Fruit fly (Drosophila melanogaster) whole organism, embryonic: ENCODE data around the gene Kdm5.
A peak's percentile ranks its signal among the peaks of the same experiment; 100 is the strongest.

ENCODE experiments used
- B-H1 ChIP-seq: fragments of 200-800 bp; sonication (Bioruptor generic); IDR thresholded peaks from 3 replicates; pipeline ENCODE4 v1.3.6; 2022; ENCODE audit warnings: missing biosample characterization, missing genetic modification characterization
- CG10267 ChIP-seq: fragments of 200-800 bp; sonication (Bioruptor generic); optimal IDR thresholded peaks from 2 replicates; lab custom pipeline; 2018; ENCODE audit warnings: missing biosample characterization, mild to moderate bottlenecking, missing genetic modification characterization, moderate library complexity
- CG10462 ChIP-seq: fragments of 200-800 bp; sonication (Bioruptor generic); optimal IDR thresholded peaks from 2 replicates; lab custom pipeline; 2016; ENCODE audit warnings: missing biosample characterization, missing genetic modification characterization
- CG11504 ChIP-seq: fragments of 200-800 bp; sonication (Bioruptor generic); optimal IDR thresholded peaks from 3 replicates; lab custom pipeline; 2019; ENCODE audit warnings: missing biosample characterization, mild to moderate bottlenecking, missing genetic modification characterization, moderate library complexity
- CG1233 ChIP-seq: fragments of 200-800 bp; sonication (Bioruptor generic); optimal IDR thresholded peaks from 4 replicates; lab custom pipeline; 2018; ENCODE audit warnings: missing biosample characterization, mild to moderate bottlenecking, missing genetic modification characterization
- CG12659 ChIP-seq: fragments of 200-800 bp; sonication (Bioruptor generic); optimal IDR thresholded peaks from 3 replicates; lab custom pipeline; 2017; ENCODE audit warnings: mild to moderate bottlenecking, missing biosample characterization, missing genetic modification reagents, missing genetic modification characterization
- CG12744 ChIP-seq: fragments of 200-800 bp; sonication (Bioruptor generic); optimal IDR thresholded peaks from 2 replicates; lab custom pipeline; 2016; ENCODE audit warnings: missing biosample characterization, missing genetic modification characterization
- CG12942 ChIP-seq: fragments of 200-800 bp; sonication (Bioruptor generic); optimal IDR thresholded peaks from 3 replicates; lab custom pipeline; 2016; ENCODE audit warnings: missing biosample characterization, missing genetic modification characterization
- CG13287 ChIP-seq: fragments of 200-800 bp; sonication (Bioruptor generic); IDR thresholded peaks from 2 replicates; pipeline ENCODE4 v1.3.6; 2022; ENCODE audit warnings: missing biosample characterization, missing genetic modification characterization; ENCODE audit not compliant: partially characterized antibody
- CG14441 ChIP-seq: fragments of 200-800 bp; sonication (Bioruptor generic); IDR thresholded peaks from 2 replicates; pipeline ENCODE4 v1.3.6; 2022; ENCODE audit warnings: missing biosample characterization, missing genetic modification characterization
- CG14965 ChIP-seq: fragments of 200-800 bp; sonication (Bioruptor generic); optimal IDR thresholded peaks from 2 replicates; lab custom pipeline; 2016; ENCODE audit warnings: missing biosample characterization, missing genetic modification characterization, borderline replicate concordance
- CG15696 ChIP-seq: fragments of 200-800 bp; sonication (Bioruptor generic); optimal IDR thresholded peaks from 2 replicates; lab custom pipeline; 2019; ENCODE audit warnings: missing biosample characterization, mild to moderate bottlenecking, missing genetic modification characterization, moderate library complexity
- CG18011 ChIP-seq: fragments of 200-800 bp; sonication (Bioruptor generic); optimal IDR thresholded peaks from 2 replicates; lab custom pipeline; 2017; ENCODE audit warnings: missing biosample characterization, missing genetic modification characterization, mild to moderate bottlenecking, moderate library complexity, missing genotype
- CG31441 ChIP-seq: fragments of 200-800 bp; sonication (Bioruptor generic); IDR thresholded peaks from 2 replicates; pipeline ENCODE4 v1.3.6; 2022; ENCODE audit warnings: missing biosample characterization, missing genetic modification characterization
- CG34376 ChIP-seq: fragments of 200-800 bp; sonication (Bioruptor generic); optimal IDR thresholded peaks from 2 replicates; lab custom pipeline; 2018; ENCODE audit warnings: missing biosample characterization, mild to moderate bottlenecking, missing genetic modification characterization
- CG6272 ChIP-seq: fragments of 200-800 bp; sonication (Bioruptor generic); IDR thresholded peaks from 2 replicates; pipeline ENCODE4 v1.3.6; 2022; ENCODE audit warnings: missing biosample characterization, missing genetic modification characterization
- CG6689 ChIP-seq: fragments of 200-800 bp; sonication (Bioruptor generic); IDR thresholded peaks from 2 replicates; pipeline ENCODE4 v1.3.6; 2022; ENCODE audit warnings: missing biosample characterization, missing genetic modification characterization
- CG7786 ChIP-seq: fragments of 200-800 bp; sonication (Bioruptor generic); optimal IDR thresholded peaks from 2 replicates; lab custom pipeline; 2016; ENCODE audit warnings: missing biosample characterization, missing genetic modification characterization
- CG7987 ChIP-seq: fragments of 200-800 bp; sonication (Bioruptor generic); optimal IDR thresholded peaks from 2 replicates; lab custom pipeline; 2018; ENCODE audit warnings: missing biosample characterization, mild to moderate bottlenecking, missing genetic modification characterization, moderate library complexity
- CG8089 ChIP-seq: fragments of 200-800 bp; sonication (Bioruptor generic); optimal IDR thresholded peaks from 3 replicates; lab custom pipeline; 2016; ENCODE audit warnings: missing biosample characterization, missing genetic modification characterization
- CG9609 ChIP-seq: fragments of 200-800 bp; sonication (Bioruptor generic); optimal IDR thresholded peaks from 3 replicates; lab custom pipeline; 2016; ENCODE audit warnings: missing biosample characterization, missing genetic modification characterization
- CG9797 ChIP-seq: fragments of 200-800 bp; sonication (Bioruptor generic); optimal IDR thresholded peaks from 3 replicates; lab custom pipeline; 2018; ENCODE audit warnings: missing biosample characterization, mild to moderate bottlenecking, missing genetic modification characterization
- CG9876 ChIP-seq: fragments of 200-800 bp; sonication (Bioruptor generic); optimal IDR thresholded peaks from 2 replicates; lab custom pipeline; 2016; ENCODE audit warnings: missing biosample characterization, missing genetic modification characterization
- Dad ChIP-seq: fragments of 200-800 bp; sonication (Bioruptor generic); optimal IDR thresholded peaks from 3 replicates; lab custom pipeline; 2016; ENCODE audit warnings: missing biosample characterization, missing genetic modification characterization
- Dip3 ChIP-seq: fragments of 200-800 bp; sonication (Bioruptor generic); optimal IDR thresholded peaks from 3 replicates; lab custom pipeline; 2016; ENCODE audit warnings: missing biosample characterization, missing genetic modification characterization
- Fer3 ChIP-seq: fragments of 200-800 bp; sonication (Bioruptor generic); optimal IDR thresholded peaks from 2 replicates; lab custom pipeline; 2018; ENCODE audit warnings: missing biosample characterization, mild to moderate bottlenecking, missing genetic modification characterization, moderate library complexity
- HLH4C ChIP-seq: fragments of 200-800 bp; sonication (Bioruptor generic); IDR thresholded peaks from 3 replicates; pipeline ENCODE4 v1.3.6; 2022; ENCODE audit warnings: missing biosample characterization, missing genetic modification characterization; ENCODE audit not compliant: partially characterized antibody
- HmgD ChIP-seq: fragments of 200-800 bp; sonication (Bioruptor generic); optimal IDR thresholded peaks from 3 replicates; lab custom pipeline; 2016; ENCODE audit warnings: missing biosample characterization, missing genetic modification characterization
- MTF-1 ChIP-seq: fragments of 200-800 bp; sonication (Bioruptor generic); optimal IDR thresholded peaks from 2 replicates; lab custom pipeline; 2018; ENCODE audit warnings: missing biosample characterization, mild to moderate bottlenecking, missing genetic modification characterization, borderline replicate concordance
- Myb ChIP-seq: fragments of 200-800 bp; sonication (Bioruptor generic); optimal IDR thresholded peaks from 2 replicates; lab custom pipeline; 2016; ENCODE audit warnings: missing biosample characterization, missing genetic modification characterization
- Nf-YC ChIP-seq: fragments of 200-800 bp; optimal IDR thresholded peaks from 3 replicates; lab custom pipeline; 2019; ENCODE audit warnings: missing biosample characterization, mild to moderate bottlenecking, missing genetic modification characterization, moderate library complexity
- TFAM ChIP-seq: fragments of 200-800 bp; sonication (Bioruptor generic); optimal IDR thresholded peaks from 2 replicates; lab custom pipeline; 2017; ENCODE audit warnings: missing biosample characterization, missing genetic modification characterization, inconsistent platforms
- YL-1 ChIP-seq: fragments of 200-800 bp; sonication (Bioruptor generic); optimal IDR thresholded peaks from 3 replicates; lab custom pipeline; 2017; ENCODE audit warnings: missing biosample characterization, mild to moderate bottlenecking, missing genetic modification characterization
- abd-A ChIP-seq: fragments of 200-800 bp; sonication (Bioruptor generic); optimal IDR thresholded peaks from 3 replicates; lab custom pipeline; 2019; ENCODE audit warnings: missing biosample characterization, mild to moderate bottlenecking, missing genetic modification characterization, moderate library complexity
- ash1 ChIP-seq: fragments of 200-800 bp; sonication (Bioruptor generic); optimal IDR thresholded peaks from 2 replicates; lab custom pipeline; 2018; ENCODE audit warnings: missing biosample characterization, mild to moderate bottlenecking, missing genetic modification characterization
- br ChIP-seq: fragments of >200 bp; optimal IDR thresholded peaks from 2 replicates; lab custom pipeline; 2017
- da ChIP-seq: fragments of 200-800 bp; sonication (Bioruptor generic); optimal IDR thresholded peaks from 2 replicates; lab custom pipeline; 2016; ENCODE audit warnings: missing biosample characterization, missing genetic modification characterization
- dati ChIP-seq: fragments of 200-800 bp; sonication (Bioruptor generic); IDR thresholded peaks from 2 replicates; pipeline ENCODE4 v1.3.6; 2022; ENCODE audit warnings: missing biosample characterization, missing genetic modification characterization
- kah ChIP-seq: fragments of 200-800 bp; sonication (Bioruptor generic); optimal IDR thresholded peaks from 2 replicates; lab custom pipeline; 2018; ENCODE audit warnings: missing biosample characterization, mild to moderate bottlenecking, missing genetic modification characterization
- lbe ChIP-seq: fragments of 200-800 bp; sonication (Bioruptor generic); optimal IDR thresholded peaks from 2 replicates; lab custom pipeline; 2016; ENCODE audit warnings: missing biosample characterization, mild to moderate bottlenecking, missing genetic modification characterization
- lilli ChIP-seq: fragments of 200-800 bp; sonication (Bioruptor generic); optimal IDR thresholded peaks from 3 replicates; lab custom pipeline; 2016; ENCODE audit warnings: missing biosample characterization, missing genetic modification characterization
- mirr ChIP-seq: fragments of 200-800 bp; sonication (Bioruptor generic); optimal IDR thresholded peaks from 3 replicates; lab custom pipeline; 2018; ENCODE audit warnings: missing biosample characterization, mild to moderate bottlenecking, missing genetic modification characterization
- rib ChIP-seq: fragments of 200-800 bp; sonication (Bioruptor generic); IDR thresholded peaks from 2 replicates; pipeline ENCODE4 v1.3.6; 2022; ENCODE audit warnings: missing biosample characterization, missing genetic modification characterization
- sens-2 ChIP-seq: fragments of 200-800 bp; sonication (Bioruptor generic); IDR thresholded peaks from 2 replicates; pipeline ENCODE4 v1.3.6; 2022; ENCODE audit warnings: missing biosample characterization, missing genetic modification characterization
- tio ChIP-seq: fragments of 200-800 bp; sonication (Bioruptor generic); optimal IDR thresholded peaks from 2 replicates; lab custom pipeline; 2017; ENCODE audit warnings: missing biosample characterization, missing genetic modification characterization, inconsistent platforms
- tup ChIP-seq: fragments of 200-800 bp; sonication (Bioruptor generic); optimal IDR thresholded peaks from 2 replicates; lab custom pipeline; 2016; ENCODE audit warnings: missing biosample characterization, mild to moderate bottlenecking, missing genetic modification characterization, moderate library complexity
- vnd ChIP-seq: fragments of 200-800 bp; sonication (Bioruptor generic); IDR thresholded peaks from 3 replicates; pipeline ENCODE4 v1.3.6; 2022; ENCODE audit warnings: missing biosample characterization, missing genetic modification characterization; ENCODE audit not compliant: partially characterized antibody
- wek ChIP-seq: fragments of 200-800 bp; sonication (Bioruptor generic); optimal IDR thresholded peaks from 3 replicates; lab custom pipeline; 2018; ENCODE audit warnings: missing biosample characterization, mild to moderate bottlenecking, missing genetic modification characterization, moderate library complexity
- zf30C ChIP-seq: fragments of 200-800 bp; sonication (Bioruptor generic); optimal IDR thresholded peaks from 3 replicates; lab custom pipeline; 2018; ENCODE audit warnings: missing biosample characterization, mild to moderate bottlenecking, missing genetic modification characterization
- zfh2 ChIP-seq: fragments of 200-800 bp; sonication (Bioruptor generic); optimal IDR thresholded peaks from 2 replicates; lab custom pipeline; 2016; ENCODE audit warnings: missing biosample characterization, missing genetic modification characterization

Kdm5 gene

dm6 chr2L:5982334-5982987, 16.8 kb downstream of the Kdm5 start (continued):
- TF ChIP-seq CG9797 (GFP tag; lab: Kevin White, UChicago) (no peak), CG14965 (GFP tag; lab: Kevin White, UChicago) (no peak), TFAM (GFP tag; lab: Kevin White, UChicago) (no peak), CG13287 (GFP tag; lab: Robert Waterston, UW) (no peak), B-H1 (GFP tag; lab: Robert Waterston, UW) (no peak), CG9609 (peak; percentile 13), CG7987 (GFP tag; lab: Kevin White, UChicago) (peak; percentile 54), CG15696 (tag; lab: Kevin White, UChicago) (no peak), Dip3 (GFP tag; lab: Kevin White, UChicago) (peak; percentile 69), YL-1 (GFP tag; lab: Kevin White, UChicago) (peak; percentile 88), CG9876 (GFP tag; lab: Kevin White, UChicago) (no peak), lbe (GFP tag; lab: Kevin White, UChicago) (peak; percentile 38), CG12942 (GFP tag; lab: Kevin White, UChicago) (no peak), wek (GFP tag; lab: Kevin White, UChicago) (peak; percentile 24), mirr (peak; percentile 72), CG12659 (GFP tag; lab: Kevin White, UChicago) (peak; percentile 52), vnd (GFP tag; lab: Robert Waterston, UW) (no peak), kah (GFP tag; lab: Kevin White, UChicago) (no peak), CG12744 (GFP tag; lab: Kevin White, UChicago) (peak; percentile 20), CG1233 (GFP tag; lab: Kevin White, UChicago) (peak; percentile 33), da (GFP tag; lab: Kevin White, UChicago) (no peak), CG18011 (GFP tag; lab: Kevin White, UChicago) (no peak), CG10462 (GFP tag; lab: Kevin White, UChicago) (no peak), CG8089 (no peak), dati (GFP tag; lab: Robert Waterston, UW) (no peak), Nf-YC (tag; lab: Kevin White, UChicago) (peak; percentile 89), CG34376 (GFP tag; lab: Kevin White, UChicago) (peak; percentile 45), CG14441 (GFP tag; lab: Robert Waterston, UW) (no peak), abd-A (tag; lab: Kevin White, UChicago) (no peak), zf30C (peak; percentile 9), CG6689 (GFP tag; lab: Robert Waterston, UW) (no peak), CG10267 (tag; lab: Kevin White, UChicago) (peak; percentile 88), Fer3 (tag; lab: Kevin White, UChicago) (peak; percentile 12), CG7786 (GFP tag; lab: Kevin White, UChicago) (peak; percentile 11), MTF-1 (GFP tag; lab: Kevin White, UChicago) (no peak), rib (GFP tag; lab: Robert Waterston, UW) (no peak), tio (GFP tag; lab: Kevin White, UChicago) (no peak), sens-2 (no peak), Dad (GFP tag; lab: Kevin White, UChicago) (peak; percentile 26), CG31441 (no peak), zfh2 (GFP tag; lab: Kevin White, UChicago) (peak; percentile 24), CG6272 (GFP tag; lab: Robert Waterston, UW) (no peak), br (lab: Kevin White, UChicago) (no peak), CG11504 (tag; lab: Kevin White, UChicago) (peak; percentile 33), tup (GFP tag; lab: Kevin White, UChicago) (no peak), ash1 (peak; percentile 31), lilli (peak; percentile 57), Myb (GFP tag; lab: Kevin White, UChicago) (peak; percentile 41), HmgD (GFP tag; lab: Kevin White, UChicago) (peak; percentile 43), HLH4C (GFP tag; lab: Robert Waterston, UW) (no peak)
